Fruit fly (Drosophila melanogaster) Kc167 (cell line): ENCODE data around the gene Mip.

Source experiments
- Myc ChIP-seq: fragments of >200 bp; optimal IDR thresholded peaks from 2 replicates; lab custom pipeline; 2017; ENCODE audit warnings: missing external identifiers
- Sin3A ChIP-seq: fragments of >200 bp; optimal IDR thresholded peaks from 2 replicates; lab custom pipeline; 2018; ENCODE audit warnings: missing external identifiers
- h ChIP-seq: fragments of >200 bp; optimal IDR thresholded peaks from 3 replicates; lab custom pipeline; 2018; ENCODE audit warnings: missing external identifiers
- insv ChIP-seq: fragments of >200 bp; optimal IDR thresholded peaks from 3 replicates; lab custom pipeline; 2018; ENCODE audit warnings: missing external identifiers
- psq ChIP-seq: fragments of >200 bp; optimal IDR thresholded peaks from 2 replicates; lab custom pipeline; 2017; ENCODE audit warnings: missing external identifiers
- ttk ChIP-seq: sonication (Bioruptor generic); optimal IDR thresholded peaks from 2 replicates; lab custom pipeline; 2017; ENCODE audit warnings: missing external identifiers

- TF ChIP-seq psq, result no peak
- no peak for TF ChIP-seq h (lab: Kevin White, UChicago)
- TF ChIP-seq ttk, result no peak
- TF ChIP-seq insv (lab: Kevin White, UChicago), result no peak
- TF ChIP-seq Sin3A (lab: Kevin White, UChicago), result no peak
- no peak for TF ChIP-seq Myc
Measured at dm6 chr3L:17386612-17387382, 37.3 kb upstream of the Mip start.
